Worm (Caenorhabditis elegans): ENCODE measurements around the gene F55A4.7.
A peak's percentile ranks its signal among the peaks of the same experiment; 100 is the strongest.

Gene F55A4.7

DNA sequence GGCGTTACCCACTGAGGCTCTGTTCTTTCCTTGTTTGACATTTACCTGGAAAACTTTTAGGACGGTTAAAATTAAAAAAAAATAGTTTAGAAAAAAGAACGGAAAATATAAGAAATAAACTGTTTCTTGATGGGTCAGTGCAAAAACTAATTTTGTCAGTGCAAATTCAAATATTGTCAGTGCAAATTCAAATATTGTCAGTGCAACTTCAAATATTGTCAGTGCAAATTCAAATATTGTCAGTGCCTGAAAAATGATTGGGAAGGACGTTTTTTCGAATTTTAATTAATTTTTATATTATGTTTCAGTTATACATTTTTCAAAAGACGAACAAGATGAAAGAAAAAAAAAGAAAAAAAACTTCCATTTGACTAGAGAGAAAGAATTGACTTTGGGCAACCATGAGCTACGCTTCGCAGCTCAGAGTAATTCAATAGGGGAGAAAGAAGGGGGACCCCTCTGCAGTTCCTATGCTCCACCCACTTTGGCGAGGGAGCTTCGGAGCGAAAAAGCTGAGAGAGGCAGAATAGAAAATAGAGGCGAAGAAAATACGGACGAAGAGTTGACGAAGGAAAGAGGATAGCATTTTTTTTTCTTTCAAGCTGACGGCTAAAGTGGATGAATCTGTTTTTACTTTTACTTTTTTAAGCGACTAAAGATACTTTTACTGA lies 24.3 kb upstream of the F55A4.7 start, which contains the start of gene unc-1:
Gene unc-1, minus strand, starts transcription at position 51 of the 671 bp plus-strand sequence.
- TF ChIP-seq klf-2 (GFP tag; conservative IDR thresholded peaks at IDR 0.05) (0 out of 2 replicates have a peak, but pooled peaks have one; percentile 6), ztf-29 (GFP tag; IDR thresholded peaks at IDR 0.05) (no peak)

DNA sequence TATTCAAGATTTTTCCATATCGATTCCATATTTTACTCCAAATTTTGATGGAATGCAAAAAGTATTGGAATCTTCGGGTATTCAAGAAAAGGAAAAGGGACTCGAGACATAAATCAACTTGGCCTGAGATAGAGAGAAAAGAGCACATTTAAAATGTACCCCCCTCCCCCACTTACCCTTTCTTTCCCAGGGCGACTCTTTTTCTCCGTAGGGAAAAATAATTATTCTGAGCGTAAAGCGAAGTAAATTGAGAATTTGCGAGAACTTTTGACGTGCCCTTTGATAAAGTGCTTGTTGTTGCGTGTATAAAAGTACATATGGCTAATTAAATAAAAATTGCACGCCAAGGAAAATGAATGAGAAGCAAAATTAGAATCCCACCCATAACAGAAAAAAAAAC lies 22.5 kb upstream of the F55A4.7 start:
- TF ChIP-seq ref-1 (GFP tag; conservative IDR thresholded peaks at IDR 0.05) = no peak
- TF ChIP-seq cog-1 (tag; optimal IDR thresholded peaks at IDR 0.05) = no peak
- no peak for TF ChIP-seq flt-1 (GFP tag; IDR thresholded peaks at IDR 0.05)
- no peak for TF ChIP-seq med-1 (GFP tag; optimal IDR thresholded peaks at IDR 0.05; ENCODE audit: insufficient read depth)
- no peak for TF ChIP-seq T22C8.4 (GFP tag; IDR thresholded peaks at IDR 0.05)
- TF ChIP-seq ztf-29 (GFP tag; IDR thresholded peaks at IDR 0.05) = no peak
- TF ChIP-seq ztf-23 (GFP tag; IDR thresholded peaks at IDR 0.05) = no peak
- TF ChIP-seq tab-1 (GFP tag; IDR thresholded peaks at IDR 0.05) = no peak

DNA sequence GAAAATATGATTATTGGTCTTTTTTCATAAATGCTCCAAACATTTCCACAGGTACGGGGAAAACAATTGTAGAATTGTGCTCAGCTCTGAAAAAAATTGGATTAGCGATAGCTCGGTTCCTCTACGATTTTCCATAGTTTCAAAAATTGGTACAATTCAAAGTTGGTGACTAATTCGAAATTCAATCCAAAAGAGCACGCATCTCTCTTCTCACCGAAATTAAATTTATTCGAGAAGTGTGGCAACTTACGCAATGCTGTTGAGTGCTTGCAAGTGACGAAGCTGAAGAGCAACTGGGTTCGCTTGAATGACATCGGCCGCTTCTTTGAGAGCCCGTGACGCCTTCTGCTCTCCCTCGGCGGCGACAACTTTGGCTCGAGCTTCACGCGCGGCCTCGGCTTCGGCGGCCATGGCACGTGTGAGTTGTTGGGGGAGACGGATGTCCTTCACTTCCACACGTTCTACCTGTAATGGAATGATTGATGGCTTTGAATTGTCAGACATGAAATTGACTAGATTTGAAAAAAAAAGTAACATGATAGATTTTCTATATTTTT lies 19.7 kb upstream of the F55A4.7 start:
- TF ChIP-seq ztf-29 (GFP tag; IDR thresholded peaks at IDR 0.05) (no peak), med-1 (GFP tag; optimal IDR thresholded peaks at IDR 0.05; ENCODE audit: insufficient read depth) (no peak), ztf-23 (GFP tag; IDR thresholded peaks at IDR 0.05) (no peak), tab-1 (GFP tag; IDR thresholded peaks at IDR 0.05) (no peak), flt-1 (GFP tag; IDR thresholded peaks at IDR 0.05) (no peak), T22C8.4 (GFP tag; IDR thresholded peaks at IDR 0.05) (no peak), klf-2 (GFP tag; conservative IDR thresholded peaks at IDR 0.05) (no peak), ref-1 (GFP tag; conservative IDR thresholded peaks at IDR 0.05) (no peak), cog-1 (tag; optimal IDR thresholded peaks at IDR 0.05) (no peak)

DNA sequence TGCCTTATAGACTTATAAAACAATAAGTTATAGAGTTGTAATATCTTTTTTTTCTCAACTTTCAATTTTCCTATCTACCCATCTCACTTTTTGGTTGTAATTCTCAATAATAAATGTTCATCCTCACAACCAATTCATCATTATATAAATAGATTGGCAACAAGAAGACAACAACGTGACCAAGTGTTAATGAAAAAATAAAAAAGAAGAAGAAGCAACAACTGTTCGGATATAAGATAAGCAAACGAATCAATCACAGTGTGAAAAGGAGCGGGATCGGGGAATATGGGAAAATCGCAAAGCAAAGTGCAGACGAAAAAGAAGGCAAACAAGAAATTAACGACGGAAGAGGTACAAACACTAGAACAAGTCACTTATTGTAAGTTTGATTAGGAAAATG lies 15.7 kb upstream of the F55A4.7 start, which contains the start of gene ncs-3:
Gene ncs-3, plus strand, starts transcription at position 153 of the 400 bp plus-strand sequence.
- no peak for TF ChIP-seq med-1 (GFP tag; optimal IDR thresholded peaks at IDR 0.05; ENCODE audit: insufficient read depth)
- TF ChIP-seq tab-1 (GFP tag; IDR thresholded peaks at IDR 0.05) = no peak
- no peak for TF ChIP-seq klf-2 (GFP tag; conservative IDR thresholded peaks at IDR 0.05)
- no peak for TF ChIP-seq flt-1 (GFP tag; IDR thresholded peaks at IDR 0.05)
- TF ChIP-seq ref-1 (GFP tag; conservative IDR thresholded peaks at IDR 0.05) = no peak
- TF ChIP-seq ztf-23 (GFP tag; IDR thresholded peaks at IDR 0.05) = no peak
- TF ChIP-seq T22C8.4 (GFP tag; IDR thresholded peaks at IDR 0.05) = no peak
- TF ChIP-seq cog-1 (tag; optimal IDR thresholded peaks at IDR 0.05) = no peak
- TF ChIP-seq ztf-29 (GFP tag; IDR thresholded peaks at IDR 0.05) = no peak

DNA sequence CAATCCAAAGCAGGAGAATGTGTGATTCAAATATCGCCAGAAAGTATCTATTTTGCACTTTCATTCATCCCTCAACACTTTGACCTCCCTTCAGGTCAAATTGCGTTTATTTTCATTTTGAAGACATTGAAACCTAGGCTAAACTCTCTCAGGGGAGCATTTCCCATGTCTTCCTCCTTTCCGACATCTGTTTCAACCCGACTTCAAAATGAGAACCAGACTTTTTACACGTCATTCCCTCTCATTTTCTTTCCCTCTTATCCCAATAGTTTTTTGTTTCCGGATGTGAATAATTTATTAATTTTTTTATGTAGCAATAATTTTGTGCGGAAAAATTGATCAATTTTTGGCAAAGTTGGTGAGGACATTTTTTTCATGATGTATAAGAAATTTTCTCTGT lies 14.7 kb upstream of the F55A4.7 start:
- TF ChIP-seq flt-1 (GFP tag; IDR thresholded peaks at IDR 0.05) (no peak), klf-2 (GFP tag; conservative IDR thresholded peaks at IDR 0.05) (no peak), med-1 (GFP tag; optimal IDR thresholded peaks at IDR 0.05; ENCODE audit: insufficient read depth) (no peak), tab-1 (GFP tag; IDR thresholded peaks at IDR 0.05) (no peak), T22C8.4 (GFP tag; IDR thresholded peaks at IDR 0.05) (no peak), cog-1 (tag; optimal IDR thresholded peaks at IDR 0.05) (no peak), ztf-23 (GFP tag; IDR thresholded peaks at IDR 0.05) (no peak), ref-1 (GFP tag; conservative IDR thresholded peaks at IDR 0.05) (no peak), ztf-29 (GFP tag; IDR thresholded peaks at IDR 0.05) (no peak)

DNA sequence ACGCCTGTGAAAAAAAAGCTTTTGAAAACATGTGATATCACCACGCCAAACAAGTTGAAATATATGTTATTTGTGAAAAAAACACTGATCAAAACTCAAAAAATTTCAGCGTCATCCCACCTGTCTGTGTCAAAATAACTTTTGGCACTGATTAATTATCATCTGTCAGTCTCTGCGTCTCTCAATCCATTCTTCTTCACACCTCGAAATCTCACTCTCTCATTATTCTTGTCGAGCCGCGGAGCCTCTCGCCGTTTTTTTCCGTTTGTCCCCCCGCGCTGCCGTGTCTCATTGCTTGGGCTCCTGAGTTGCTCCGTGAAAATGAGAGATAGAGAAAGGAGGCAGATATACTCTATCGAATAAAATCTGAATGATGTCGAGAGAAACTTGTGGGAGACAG lies 12.8 kb upstream of the F55A4.7 start:
- TF ChIP-seq flt-1 (GFP tag; IDR thresholded peaks at IDR 0.05) (no peak), ref-1 (GFP tag; conservative IDR thresholded peaks at IDR 0.05) (no peak), ztf-23 (GFP tag; IDR thresholded peaks at IDR 0.05) (no peak), cog-1 (tag; optimal IDR thresholded peaks at IDR 0.05) (no peak), ztf-29 (GFP tag; IDR thresholded peaks at IDR 0.05) (no peak), klf-2 (GFP tag; conservative IDR thresholded peaks at IDR 0.05) (no peak)

DNA sequence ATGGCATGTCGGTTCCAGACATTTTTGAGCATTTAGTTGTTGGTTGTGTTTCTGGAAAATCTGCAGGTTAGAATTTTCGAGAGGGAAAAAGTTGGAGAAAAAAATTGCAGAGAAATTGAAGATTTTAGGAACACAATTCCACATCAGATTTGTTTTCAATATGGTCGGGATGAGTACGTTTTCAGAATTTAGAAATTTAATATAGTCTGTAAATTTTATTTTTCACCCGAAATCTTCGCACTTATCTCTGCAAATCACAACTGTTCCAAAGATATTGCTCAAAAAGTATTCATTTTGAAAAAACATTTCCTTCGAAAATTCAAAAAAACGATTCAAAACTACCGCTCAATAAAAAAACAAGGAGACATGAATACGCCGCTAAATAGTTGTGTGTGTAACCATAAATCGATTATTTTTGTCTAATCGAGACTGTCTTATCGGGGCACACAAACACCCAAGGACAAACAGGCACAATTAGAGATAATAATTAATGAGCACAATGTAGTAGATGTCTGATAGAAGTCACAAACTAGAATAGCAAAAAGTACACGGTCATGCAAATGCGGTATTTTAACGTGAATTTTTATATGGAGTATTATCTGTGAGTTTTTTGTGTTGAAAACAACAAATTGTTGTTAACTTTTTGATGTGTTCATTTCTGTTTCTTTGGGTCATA lies 8.0 kb upstream of the F55A4.7 start, which contains the start of gene vpat-1:
Gene vpat-1, minus strand, starts transcription at position 51 of the 676 bp plus-strand sequence.
- no peak for TF ChIP-seq ztf-23 (GFP tag; IDR thresholded peaks at IDR 0.05)
- TF ChIP-seq klf-2 (GFP tag; conservative IDR thresholded peaks at IDR 0.05) = no peak

DNA sequence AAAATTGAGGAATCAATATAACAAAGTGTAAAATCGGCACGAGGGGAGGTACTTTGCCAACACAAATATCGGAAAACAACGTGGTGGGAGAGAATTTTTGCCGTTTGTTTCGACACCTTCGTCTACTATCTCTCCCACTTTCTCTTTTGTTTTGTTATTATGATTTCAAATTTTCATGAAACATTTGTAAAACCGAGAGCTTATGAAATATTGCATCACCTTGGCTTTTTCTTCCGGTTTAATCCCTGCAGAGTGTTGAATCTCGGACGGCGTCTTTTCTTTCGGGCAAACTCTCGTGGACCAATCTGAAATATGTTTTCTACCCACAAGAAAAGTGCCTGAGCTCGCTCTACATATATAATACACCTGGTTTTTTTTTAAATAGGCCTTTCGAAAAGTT lies 6.1 kb upstream of the F55A4.7 start:
- TF ChIP-seq klf-2 (GFP tag; conservative IDR thresholded peaks at IDR 0.05) = no peak
- TF ChIP-seq med-1 (GFP tag; optimal IDR thresholded peaks at IDR 0.05; ENCODE audit: insufficient read depth) = no peak
- no peak for TF ChIP-seq ztf-29 (GFP tag; IDR thresholded peaks at IDR 0.05)
- no peak for TF ChIP-seq cog-1 (tag; optimal IDR thresholded peaks at IDR 0.05)
- TF ChIP-seq tab-1 (GFP tag; IDR thresholded peaks at IDR 0.05) = no peak
- no peak for TF ChIP-seq ztf-23 (GFP tag; IDR thresholded peaks at IDR 0.05)

DNA sequence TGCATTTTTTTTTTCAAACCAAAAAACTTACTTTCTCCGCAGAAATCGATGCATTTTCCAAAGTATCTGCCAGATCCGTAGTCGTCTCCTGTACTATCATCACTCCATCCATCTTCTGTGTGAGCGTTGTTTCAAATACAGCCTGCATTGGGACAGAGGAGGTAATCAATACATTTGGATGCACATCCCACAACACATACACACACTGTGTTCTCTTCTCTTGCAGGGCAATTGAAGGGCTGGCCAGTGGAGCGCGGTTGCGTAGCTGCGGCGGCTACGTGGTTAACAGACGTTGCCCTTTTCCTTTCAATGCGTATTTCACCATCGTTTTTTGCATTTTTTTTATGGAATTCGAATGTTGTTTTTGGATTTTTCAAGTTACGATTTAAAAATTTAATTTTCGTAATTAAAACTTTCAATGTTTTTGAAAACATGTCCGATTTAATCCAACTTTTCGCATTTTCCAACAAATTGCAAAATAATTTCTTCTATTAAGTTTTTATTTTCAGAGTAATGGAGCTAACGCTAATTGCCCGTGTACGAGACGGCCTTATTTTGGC lies 3.1 kb downstream of the F55A4.7 start, which contains the start of the genes stau-1 and sec-22:
Gene stau-1, minus strand, starts transcription at position 248 of the 560 bp plus-strand sequence.
Gene sec-22, plus strand, starts transcription at position 510 of the 560 bp plus-strand sequence.
- no peak for TF ChIP-seq med-1 (GFP tag; optimal IDR thresholded peaks at IDR 0.05; ENCODE audit: insufficient read depth)
- TF ChIP-seq T22C8.4 (GFP tag; IDR thresholded peaks at IDR 0.05) = peak; percentile 39; the same call in 1 of the 2 replicates
- no peak for TF ChIP-seq cog-1 (tag; optimal IDR thresholded peaks at IDR 0.05)
- TF ChIP-seq tab-1 (GFP tag; IDR thresholded peaks at IDR 0.05) = 0 out of 2 replicates have a peak, but pooled peaks have one; percentile 33
- TF ChIP-seq ztf-29 (GFP tag; IDR thresholded peaks at IDR 0.05) = no peak
- no peak for TF ChIP-seq ref-1 (GFP tag; conservative IDR thresholded peaks at IDR 0.05)
- TF ChIP-seq ztf-23 (GFP tag; IDR thresholded peaks at IDR 0.05) = no peak
- TF ChIP-seq flt-1 (GFP tag; IDR thresholded peaks at IDR 0.05) = 0 out of 2 replicates have a peak, but pooled peaks have one; percentile 37
- no peak for TF ChIP-seq klf-2 (GFP tag; conservative IDR thresholded peaks at IDR 0.05)
